Worm (Caenorhabditis elegans): ENCODE data around the gene tut-2.

Gene tut-2

ce11 chrV:10667284-10667683, 9.2 kb downstream of the tut-2 start, which contains the start of gene twk-12:
Gene twk-12, plus strand, starts transcription at chrV:10667584.
- TF ChIP-seq mbf-1 (tag; optimal IDR thresholded peaks at IDR 0.05): no peak
- no peak for TF ChIP-seq snpc-4 (tag; optimal IDR thresholded peaks at IDR 0.05)
- no peak for TF ChIP-seq elt-3 (tag; optimal IDR thresholded peaks at IDR 0.05)
- no peak for TF ChIP-seq skn-1 (tag; optimal IDR thresholded peaks at IDR 0.05)
- TF ChIP-seq dmd-4 (tag; optimal IDR thresholded peaks at IDR 0.05): no peak
- TF ChIP-seq peb-1 (tag; optimal IDR thresholded peaks at IDR 0.05): no peak
- TF ChIP-seq ztf-1 (GFP tag; conservative IDR thresholded peaks at IDR 0.05): no peak
- TF ChIP-seq ztf-11 (tag; optimal IDR thresholded peaks at IDR 0.05): no peak

ce11 chrV:10670817-10671216, 12.8 kb downstream of the tut-2 start:
- TF ChIP-seq ceh-82 (tag; optimal IDR thresholded peaks at IDR 0.05): no peak
- TF ChIP-seq zag-1 (tag; optimal IDR thresholded peaks at IDR 0.05): no peak
- no peak for TF ChIP-seq elt-3 (tag; optimal IDR thresholded peaks at IDR 0.05)
- no peak for TF ChIP-seq gmeb-1 (tag; optimal IDR thresholded peaks at IDR 0.05)
- no peak for TF ChIP-seq ama-1 (optimal IDR thresholded peaks at IDR 0.05)
- no peak for TF ChIP-seq nhr-129 (tag; optimal IDR thresholded peaks at IDR 0.05)
- TF ChIP-seq mab-5 (tag; optimal IDR thresholded peaks at IDR 0.05): no peak

- no peak for TF ChIP-seq elt-3 (tag; optimal IDR thresholded peaks at IDR 0.05)
- TF ChIP-seq nhr-10 (tag; optimal IDR thresholded peaks at IDR 0.05): no peak
- no peak for TF ChIP-seq R02D3.7 (tag; optimal IDR thresholded peaks at IDR 0.05)
- TF ChIP-seq nhr-77 (tag; optimal IDR thresholded peaks at IDR 0.05): no peak
- no peak for TF ChIP-seq mdl-1 (tag; optimal IDR thresholded peaks at IDR 0.05)
These were observed 13.6 kb downstream of the tut-2 start, which contains the start of gene ceh-22 for ce11 chrV:10671618-10672017. Gene ceh-22, plus strand, starts transcription at chrV:10671918.

DNA sequence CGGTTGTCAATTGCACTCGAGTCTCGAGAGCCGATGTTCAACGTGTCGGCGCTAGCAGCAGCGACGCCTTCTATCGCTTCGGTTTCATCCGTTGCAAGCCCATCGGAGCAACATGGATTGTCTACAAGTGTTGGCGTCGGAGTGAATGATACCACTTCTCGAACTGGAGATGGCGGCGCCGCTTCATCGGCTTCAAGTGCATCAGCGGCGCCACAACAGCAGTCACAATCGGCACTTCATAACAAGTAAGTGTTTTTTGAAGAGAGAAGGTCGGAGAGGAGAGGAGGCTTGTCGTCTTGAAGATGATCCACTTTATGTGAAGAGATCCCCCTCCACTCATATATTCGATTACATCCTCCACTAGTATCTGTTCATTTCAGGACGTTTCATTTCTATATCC, 14.6 kb downstream of the tut-2 start:
- TF ChIP-seq ztf-11 (tag; optimal IDR thresholded peaks at IDR 0.05) (no peak), F13H6.1 (tag; optimal IDR thresholded peaks at IDR 0.05) (peak; percentile 28)

DNA sequence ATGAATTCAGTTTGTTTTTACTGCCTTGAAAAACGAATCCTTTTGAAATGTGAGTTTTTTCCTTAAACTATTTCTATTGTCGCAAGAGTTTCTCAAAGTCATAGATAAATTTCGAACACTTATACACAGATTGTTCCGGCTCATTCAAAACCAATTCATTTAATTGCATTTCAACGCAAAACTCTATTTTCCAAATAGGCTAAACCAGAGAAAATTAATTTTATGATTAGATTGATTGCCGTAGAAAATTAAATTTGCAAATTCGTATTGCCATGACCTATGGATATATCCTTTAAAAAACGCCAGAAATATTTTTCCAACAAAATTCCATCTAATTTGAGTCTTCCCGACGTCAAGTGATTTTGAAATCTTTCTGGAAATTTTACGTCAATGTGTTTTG, 17.9 kb downstream of the tut-2 start:
- TF ChIP-seq nhr-23 (tag; optimal IDR thresholded peaks at IDR 0.05) (no peak), sma-9 (GFP tag; optimal IDR thresholded peaks at IDR 0.05) (no peak), sma-9 (tag; optimal IDR thresholded peaks at IDR 0.05) (no peak)

DNA sequence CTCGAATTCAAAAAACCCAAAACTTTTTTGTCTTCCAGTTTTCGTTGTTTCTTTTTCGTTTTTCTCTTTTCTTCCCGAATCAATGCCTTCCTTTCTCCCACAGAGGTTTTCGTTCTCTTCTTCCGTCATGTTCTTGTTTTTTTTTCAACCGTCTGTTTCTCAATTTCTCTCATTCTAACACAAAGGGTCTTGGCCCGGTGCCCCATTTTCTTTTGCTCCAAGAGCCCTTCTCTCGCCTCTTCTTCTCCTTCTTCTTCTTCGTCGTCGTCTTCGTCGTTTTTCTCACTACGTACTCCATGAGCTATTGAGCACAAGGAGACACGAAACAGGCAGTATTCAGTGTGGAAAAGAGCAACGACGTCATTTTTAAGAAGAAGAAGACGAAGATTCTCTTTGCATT, 19.4 kb downstream of the tut-2 start:
- TF ChIP-seq F13H6.1 (tag; optimal IDR thresholded peaks at IDR 0.05): peak; percentile 64
- TF ChIP-seq nhr-129 (tag; optimal IDR thresholded peaks at IDR 0.05): peak; percentile 73
- TF ChIP-seq egl-27 (tag; optimal IDR thresholded peaks at IDR 0.05): no peak
- peak in 1 of 2 experiments; percentile 52 for TF ChIP-seq lsy-2 (tag; optimal IDR thresholded peaks at IDR 0.05)
- peak; percentile 70 for TF ChIP-seq zag-1 (tag; optimal IDR thresholded peaks at IDR 0.05)
- peak; percentile 15 for TF ChIP-seq lin-11 (tag; optimal IDR thresholded peaks at IDR 0.05)
- TF ChIP-seq C34F6.9 (tag; optimal IDR thresholded peaks at IDR 0.05): peak; percentile 81
- no peak for TF ChIP-seq nhr-12 (tag; optimal IDR thresholded peaks at IDR 0.05)
- TF ChIP-seq unc-55 (GFP tag; optimal IDR thresholded peaks at IDR 0.05): peak; percentile 66
- TF ChIP-seq nhr-10 (tag; optimal IDR thresholded peaks at IDR 0.05): no peak
- no peak for TF ChIP-seq mbf-1 (tag; optimal IDR thresholded peaks at IDR 0.05)
- TF ChIP-seq Y55F3AM.14 (GFP tag; optimal IDR thresholded peaks at IDR 0.05): peak; percentile 60
- TF ChIP-seq mdl-1 (tag; optimal IDR thresholded peaks at IDR 0.05): peak in 1 of 2 experiments; percentile 41
- peak; percentile 13 for TF ChIP-seq crh-2 (tag; optimal IDR thresholded peaks at IDR 0.05)

- TF ChIP-seq lsy-2 (tag; optimal IDR thresholded peaks at IDR 0.05): peak in 1 of 2 experiments; percentile 6
- TF ChIP-seq alr-1 (tag; optimal IDR thresholded peaks at IDR 0.05): no peak
- no peak for TF ChIP-seq nhr-10 (tag; optimal IDR thresholded peaks at IDR 0.05)
- TF ChIP-seq ztf-4 (tag; optimal IDR thresholded peaks at IDR 0.05): no peak
- TF ChIP-seq fos-1 (tag; optimal IDR thresholded peaks at IDR 0.05): peak; percentile 4
- TF ChIP-seq nhr-11 (tag; optimal IDR thresholded peaks at IDR 0.05): no peak
These were observed 21.0 kb downstream of the tut-2 start for ce11 chrV:10679080-10679479.
